Worm (Caenorhabditis elegans): ENCODE results near the gene pde-4.

DNA sequence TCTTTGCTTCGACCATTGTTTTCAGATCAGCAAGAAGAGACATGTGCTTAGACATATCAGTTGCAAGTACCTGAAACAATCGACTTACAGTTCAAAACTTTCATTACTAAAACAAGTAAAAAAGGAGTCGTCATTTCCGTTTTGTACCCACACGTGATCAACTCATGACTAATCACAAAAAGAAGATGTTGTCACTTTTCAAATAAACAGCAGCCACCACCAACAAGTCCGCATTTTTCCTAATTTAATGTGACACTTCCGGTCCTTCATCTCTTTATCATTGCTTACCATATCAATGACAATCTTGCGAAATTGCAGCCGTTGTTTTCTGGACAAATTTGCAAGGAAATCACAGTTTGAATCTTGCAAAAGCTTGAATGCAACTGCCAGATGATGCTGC, 22.4 kb downstream of the pde-4 start:
- TF ChIP-seq nfya-1 (tag; optimal IDR thresholded peaks at IDR 0.05; ENCODE audit: insufficient read depth) (no peak), elt-3 (tag; optimal IDR thresholded peaks at IDR 0.05) (no peak), skn-1 (tag; optimal IDR thresholded peaks at IDR 0.05) (no peak)
